Worm (Caenorhabditis elegans): Measurements from ENCODE around the gene H23L24.1.

ce11 chrIV:8761896-8762295 lies 43.6 kb downstream of the H23L24.1 start, which contains the start of the genes F20C5.11 and klp-11:
- TF ChIP-seq W03F9.2 (tag; optimal IDR thresholded peaks at IDR 0.05): no peak
- TF ChIP-seq dao-5 (tag; optimal IDR thresholded peaks at IDR 0.05): no peak
- TF ChIP-seq him-1 (tag; optimal IDR thresholded peaks at IDR 0.05): no peak

Measured in whole organism, L4/young adult.